Worm (Caenorhabditis elegans) whole organism, L4/young adult: ENCODE data around the gene pmpl-1.

ENCODE experiments used
- W03F9.2 ChIP-seq: fragments of 150-350 bp; optimal IDR thresholded peaks from 2 replicates; lab custom pipeline; 2014; ENCODE audit warnings: missing biosample characterization, missing genetic modification characterization
- dao-5 ChIP-seq: sonication (generic microtip); optimal IDR thresholded peaks from 2 replicates; lab custom pipeline; 2016; ENCODE audit warnings: missing genotype, missing genetic modification characterization, moderate library complexity, missing compliant biosample characterization
- him-1 ChIP-seq: sonication (generic microtip); optimal IDR thresholded peaks from 2 replicates; lab custom pipeline; 2016; ENCODE audit warnings: missing genotype, missing genetic modification reagents, missing genetic modification characterization, missing compliant biosample characterization

DNA sequence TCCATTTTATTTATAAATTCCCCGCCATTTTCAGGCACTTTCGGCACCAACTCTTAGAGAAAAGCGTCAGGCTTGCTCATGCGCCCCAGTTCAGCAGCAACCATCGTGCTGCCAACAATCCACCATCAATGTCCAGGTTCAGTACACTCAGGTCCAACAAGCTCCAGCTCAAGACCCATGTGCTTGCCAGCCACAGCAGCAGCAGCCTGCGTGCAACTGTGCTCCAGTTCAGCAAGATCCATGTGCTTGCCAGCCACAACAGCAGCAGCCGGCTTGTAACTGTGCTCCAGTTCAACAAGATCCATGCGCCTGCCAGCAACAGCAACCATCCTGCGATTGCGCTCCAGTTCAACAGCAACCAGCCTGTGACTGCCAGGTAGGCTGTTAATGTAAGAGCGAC, 10.5 kb downstream of the pmpl-1 start:
- TF ChIP-seq W03F9.2 (tag; lab: Kevin White, UChicago): no peak
- TF ChIP-seq him-1 (tag; lab: Kevin White, UChicago): no peak
- TF ChIP-seq dao-5: no peak
